Worm (Caenorhabditis elegans): ENCODE data around the gene K09H11.4.

ce11 chrV:5772503-5772902, 46.1 kb upstream of the K09H11.4 start:
- TF ChIP-seq zag-1 (tag; optimal IDR thresholded peaks at IDR 0.05) (no peak), ztf-11 (tag; optimal IDR thresholded peaks at IDR 0.05) (no peak), nhr-25 (tag; optimal IDR thresholded peaks at IDR 0.05) (no peak), dmd-4 (tag; optimal IDR thresholded peaks at IDR 0.05) (no peak), fos-1 (tag; optimal IDR thresholded peaks at IDR 0.05) (no peak), unc-62 (GFP tag; optimal IDR thresholded peaks at IDR 0.05) (no peak), ama-1 (optimal IDR thresholded peaks at IDR 0.05) (no peak), gmeb-1 (tag; optimal IDR thresholded peaks at IDR 0.05) (no peak), lin-39 (tag; optimal IDR thresholded peaks at IDR 0.05) (no peak), nhr-10 (tag; optimal IDR thresholded peaks at IDR 0.05) (no peak)

Data from whole organism, L2 larva.